Fruit fly (Drosophila melanogaster) whole organism, embryonic: ENCODE measurements around the gene opa.

Experiments
- Ada2b ChIP-seq: fragments of 200-800 bp; sonication (Bioruptor generic); IDR thresholded peaks from 2 replicates; pipeline ENCODE4 v1.3.6; 2022; ENCODE audit warnings: missing biosample characterization, missing genetic modification characterization
- CG1024 ChIP-seq: fragments of 200-800 bp; sonication (Bioruptor generic); IDR thresholded peaks from 2 replicates; pipeline ENCODE4 v1.3.6; 2022; ENCODE audit warnings: missing biosample characterization, missing genetic modification characterization
- CG10274 ChIP-seq: fragments of 200-800 bp; sonication (Bioruptor generic); optimal IDR thresholded peaks from 3 replicates; lab custom pipeline; 2017; ENCODE audit warnings: missing biosample characterization, mild to moderate bottlenecking, missing genetic modification characterization
- CG10462 ChIP-seq: fragments of 200-800 bp; sonication (Bioruptor generic); optimal IDR thresholded peaks from 2 replicates; lab custom pipeline; 2016; ENCODE audit warnings: missing biosample characterization, missing genetic modification characterization
- CG12219 ChIP-seq: fragments of 200-800 bp; sonication (Bioruptor generic); optimal IDR thresholded peaks from 3 replicates; lab custom pipeline; 2018; ENCODE audit warnings: missing biosample characterization, mild to moderate bottlenecking, missing genetic modification characterization
- CG12236 ChIP-seq: fragments of 200-800 bp; sonication (Bioruptor generic); optimal IDR thresholded peaks from 2 replicates; lab custom pipeline; 2016; ENCODE audit warnings: missing biosample characterization, missing genetic modification characterization
- CG14441 ChIP-seq: fragments of 200-800 bp; sonication (Bioruptor generic); IDR thresholded peaks from 2 replicates; pipeline ENCODE4 v1.3.6; 2022; ENCODE audit warnings: missing biosample characterization, missing genetic modification characterization
- CG1602 ChIP-seq: fragments of 200-800 bp; sonication (Bioruptor generic); optimal IDR thresholded peaks from 3 replicates; lab custom pipeline; 2016; ENCODE audit warnings: missing biosample characterization, missing genetic modification characterization
- CG17359 ChIP-seq: fragments of 200-800 bp; sonication (Bioruptor generic); optimal IDR thresholded peaks from 3 replicates; lab custom pipeline; 2018; ENCODE audit warnings: missing biosample characterization, mild to moderate bottlenecking, missing genetic modification characterization, moderate library complexity
- CG17802 ChIP-seq: fragments of 200-800 bp; sonication (Bioruptor generic); optimal IDR thresholded peaks from 2 replicates; lab custom pipeline; 2018; ENCODE audit warnings: missing biosample characterization, mild to moderate bottlenecking, missing genetic modification characterization, moderate library complexity
- CG18599 ChIP-seq: fragments of 200-800 bp; sonication (Bioruptor generic); optimal IDR thresholded peaks from 3 replicates; lab custom pipeline; 2017; ENCODE audit warnings: missing biosample characterization, missing genetic modification characterization, mild to moderate bottlenecking, moderate library complexity, missing genetic modification reagents
- CG30020 ChIP-seq: fragments of 200-800 bp; optimal IDR thresholded peaks from 2 replicates; lab custom pipeline; 2019; ENCODE audit warnings: missing biosample characterization, mild to moderate bottlenecking, missing genetic modification characterization, moderate library complexity
- CG30403 ChIP-seq: fragments of 200-800 bp; sonication (Bioruptor generic); optimal IDR thresholded peaks from 3 replicates; lab custom pipeline; 2016; ENCODE audit warnings: missing biosample characterization, missing genetic modification characterization
- CG31365 ChIP-seq: fragments of 200-800 bp; sonication (Bioruptor generic); optimal IDR thresholded peaks from 2 replicates; lab custom pipeline; 2018; ENCODE audit warnings: missing biosample characterization, mild to moderate bottlenecking, missing genetic modification characterization
- CG3847 ChIP-seq: fragments of 200-800 bp; sonication (Bioruptor generic); IDR thresholded peaks from 2 replicates; pipeline ENCODE4 v1.3.6; 2022; ENCODE audit warnings: missing biosample characterization, missing genetic modification characterization
- CG6175 ChIP-seq: fragments of 200-800 bp; sonication (Bioruptor generic); IDR thresholded peaks from 3 replicates; pipeline ENCODE4 v1.3.6; 2022; ENCODE audit warnings: missing biosample characterization, missing genetic modification characterization
- CG6854 ChIP-seq: fragments of 200-800 bp; sonication (Bioruptor generic); optimal IDR thresholded peaks from 3 replicates; lab custom pipeline; 2017; ENCODE audit warnings: missing biosample characterization, mild to moderate bottlenecking, missing genetic modification characterization
- CG7357 ChIP-seq: fragments of 200-800 bp; sonication (Bioruptor generic); IDR thresholded peaks from 3 replicates; pipeline ENCODE4 v1.3.6; 2022; ENCODE audit warnings: missing biosample characterization, missing genetic modification characterization
- CG9727 ChIP-seq: fragments of 200-800 bp; sonication (Bioruptor generic); optimal IDR thresholded peaks from 3 replicates; lab custom pipeline; 2017; ENCODE audit warnings: missing biosample characterization, mild to moderate bottlenecking, missing genetic modification characterization
- CHES-1-like ChIP-seq: fragments of 200-800 bp; sonication (Bioruptor generic); optimal IDR thresholded peaks from 2 replicates; lab custom pipeline; 2016; ENCODE audit warnings: missing biosample characterization, missing genetic modification characterization
- D19A ChIP-seq: fragments of 200-800 bp; optimal IDR thresholded peaks from 3 replicates; lab custom pipeline; 2019; ENCODE audit warnings: missing biosample characterization, mild to moderate bottlenecking, missing genetic modification characterization, moderate library complexity
- Deaf1 ChIP-seq: fragments of 200-800 bp; optimal IDR thresholded peaks from 3 replicates; lab custom pipeline; 2019; ENCODE audit warnings: missing biosample characterization, mild to moderate bottlenecking, missing genetic modification characterization, moderate library complexity
- E2f1 ChIP-seq: fragments of 200-800 bp; sonication (Bioruptor generic); IDR thresholded peaks from 2 replicates; pipeline ENCODE4 v1.3.6; 2022; ENCODE audit warnings: missing biosample characterization, missing genetic modification characterization
- HLHmδ ChIP-seq: fragments of 200-800 bp; sonication (Bioruptor generic); optimal IDR thresholded peaks from 2 replicates; lab custom pipeline; 2018; ENCODE audit warnings: missing biosample characterization, mild to moderate bottlenecking, missing genetic modification characterization, moderate library complexity
- Hr3 ChIP-seq: fragments of 200-800 bp; sonication (Bioruptor generic); optimal IDR thresholded peaks from 3 replicates; lab custom pipeline; 2016; ENCODE audit warnings: missing biosample characterization, missing genetic modification characterization
- Lpt ChIP-seq: fragments of >200 bp; optimal IDR thresholded peaks from 2 replicates; lab custom pipeline; 2018; ENCODE audit warnings: missing biosample characterization, missing genetic modification characterization
- MESR4 ChIP-seq: fragments of 200-800 bp; sonication (Bioruptor generic); optimal IDR thresholded peaks from 2 replicates; lab custom pipeline; 2018; ENCODE audit warnings: missing biosample characterization, mild to moderate bottlenecking, missing genetic modification characterization, moderate library complexity
- MTF-1 ChIP-seq: fragments of 200-800 bp; sonication (Bioruptor generic); optimal IDR thresholded peaks from 2 replicates; lab custom pipeline; 2018; ENCODE audit warnings: missing biosample characterization, mild to moderate bottlenecking, missing genetic modification characterization, borderline replicate concordance
- Max ChIP-seq: fragments of 200-800 bp; sonication (Bioruptor generic); optimal IDR thresholded peaks from 2 replicates; lab custom pipeline; 2016; ENCODE audit warnings: missing biosample characterization, mild to moderate bottlenecking, missing genetic modification characterization
- Med ChIP-seq: fragments of 200-800 bp; sonication (Bioruptor generic); peaks from one replicate; lab custom pipeline; 2016; ENCODE audit warnings: missing biosample characterization, missing genetic modification characterization, mild to moderate bottlenecking, inconsistent platforms, moderate library complexity
- Neu2 ChIP-seq: fragments of 200-800 bp; sonication (Bioruptor generic); optimal IDR thresholded peaks from 3 replicates; lab custom pipeline; 2016; ENCODE audit warnings: missing biosample characterization, missing genetic modification characterization, borderline replicate concordance
- Optix ChIP-seq: fragments of 200-800 bp; sonication (Bioruptor generic); IDR thresholded peaks from 3 replicates; pipeline ENCODE4 v1.3.6; 2022; ENCODE audit warnings: missing biosample characterization, missing genetic modification characterization
- Scr ChIP-seq: fragments of 200-800 bp; sonication (Bioruptor generic); IDR thresholded peaks from 2 replicates; pipeline ENCODE4 v1.3.6; 2022; ENCODE audit warnings: missing biosample characterization, missing genetic modification characterization; ENCODE audit not compliant: partially characterized antibody
- Side ChIP-seq: fragments of 200-800 bp; sonication (Bioruptor generic); optimal IDR thresholded peaks from 2 replicates; lab custom pipeline; 2016; ENCODE audit warnings: missing biosample characterization, missing genetic modification characterization
- Sox102F ChIP-seq: fragments of 200-800 bp; sonication (Bioruptor generic); optimal IDR thresholded peaks from 2 replicates; lab custom pipeline; 2018; ENCODE audit warnings: missing biosample characterization, mild to moderate bottlenecking, missing genetic modification characterization, moderate library complexity
- Sry-β ChIP-seq: fragments of 200-800 bp; sonication (Bioruptor generic); optimal IDR thresholded peaks from 2 replicates; lab custom pipeline; 2018; ENCODE audit warnings: missing biosample characterization, mild to moderate bottlenecking, missing genetic modification characterization, moderate library complexity
- Trl ChIP-seq, 3 experiments: fragments of >200 bp in 2 of 3; fragments of 200-800 bp in 1 of 3; sonication (Bioruptor generic) in 1 of 3; optimal IDR thresholded peaks; 2 replicates in 1 of 3; 3 replicates in 2 of 3; lab custom pipeline; 2016 to 2017; ENCODE audit warnings: missing biosample characterization in 1 of 3, missing genetic modification characterization in 1 of 3
- Usf ChIP-seq: fragments of 200-800 bp; sonication (Bioruptor generic); optimal IDR thresholded peaks from 2 replicates; lab custom pipeline; 2017; ENCODE audit warnings: missing genotype, missing biosample characterization, missing genetic modification characterization
- bab2 ChIP-seq: fragments of 200-800 bp; sonication (Bioruptor generic); optimal IDR thresholded peaks from 2 replicates; lab custom pipeline; 2016; ENCODE audit warnings: missing biosample characterization, missing genetic modification characterization
- cas ChIP-seq: fragments of 200-800 bp; sonication (Bioruptor generic); IDR thresholded peaks from 2 replicates; pipeline ENCODE4 v1.3.6; 2022; ENCODE audit warnings: missing biosample characterization, missing genetic modification characterization
- croc ChIP-seq: fragments of 200-800 bp; sonication (Bioruptor generic); conservative IDR thresholded peaks from 3 replicates; pipeline ENCODE4 v1.3.6; 2022; ENCODE audit warnings: missing biosample characterization, missing genetic modification characterization
- dysf ChIP-seq: fragments of 200-800 bp; sonication (Bioruptor generic); IDR thresholded peaks from 3 replicates; pipeline ENCODE4 v1.3.6; 2022; ENCODE audit warnings: missing biosample characterization, missing genetic modification characterization
- gem ChIP-seq: fragments of 200-800 bp; sonication (Bioruptor generic); optimal IDR thresholded peaks from 2 replicates; lab custom pipeline; 2019; ENCODE audit warnings: missing biosample characterization, mild to moderate bottlenecking, missing genetic modification characterization, moderate library complexity
- ham ChIP-seq: fragments of 200-800 bp; sonication (Bioruptor generic); IDR thresholded peaks from 2 replicates; pipeline ENCODE4 v1.3.6; 2022; ENCODE audit warnings: missing biosample characterization, missing genetic modification characterization
- luna ChIP-seq: fragments of 200-800 bp; sonication (Bioruptor generic); optimal IDR thresholded peaks from 2 replicates; lab custom pipeline; 2016; ENCODE audit warnings: missing biosample characterization, missing genetic modification characterization
- p53 ChIP-seq: fragments of 200-800 bp; sonication (Bioruptor generic); optimal IDR thresholded peaks from 2 replicates; lab custom pipeline; 2016; ENCODE audit warnings: missing biosample characterization, missing genetic modification characterization
- pan ChIP-seq, 4 experiments: fragments of >200 bp in 3 of 4; fragments of 200-800 bp in 1 of 4; sonication (Bioruptor generic) in 1 of 4; optimal IDR thresholded peaks in 3 of 4; IDR thresholded peaks in 1 of 4; 2 replicates each; pipeline versions ENCODE4 v1.3.6 to Lab custom; 2017 to 2022; ENCODE audit warnings: missing biosample characterization in 2 of 4, missing genetic modification characterization in 2 of 4, mixed read lengths in 1 of 4
- slou ChIP-seq: fragments of 200-800 bp; sonication (Bioruptor generic); optimal IDR thresholded peaks from 3 replicates; lab custom pipeline; 2016; ENCODE audit warnings: missing biosample characterization, missing genetic modification characterization
- stc ChIP-seq: fragments of 200-800 bp; sonication (Bioruptor generic); IDR thresholded peaks from 2 replicates; pipeline ENCODE4 v1.3.6; 2022; ENCODE audit warnings: missing biosample characterization, missing genetic modification characterization
- tgo ChIP-seq: fragments of 200-800 bp; sonication (Bioruptor generic); IDR thresholded peaks from 3 replicates; pipeline ENCODE4 v1.3.6; 2022; ENCODE audit warnings: missing biosample characterization, missing genetic modification characterization
- tio ChIP-seq: fragments of 200-800 bp; sonication (Bioruptor generic); optimal IDR thresholded peaks from 2 replicates; lab custom pipeline; 2017; ENCODE audit warnings: missing biosample characterization, missing genetic modification characterization, inconsistent platforms

Gene opa

DNA sequence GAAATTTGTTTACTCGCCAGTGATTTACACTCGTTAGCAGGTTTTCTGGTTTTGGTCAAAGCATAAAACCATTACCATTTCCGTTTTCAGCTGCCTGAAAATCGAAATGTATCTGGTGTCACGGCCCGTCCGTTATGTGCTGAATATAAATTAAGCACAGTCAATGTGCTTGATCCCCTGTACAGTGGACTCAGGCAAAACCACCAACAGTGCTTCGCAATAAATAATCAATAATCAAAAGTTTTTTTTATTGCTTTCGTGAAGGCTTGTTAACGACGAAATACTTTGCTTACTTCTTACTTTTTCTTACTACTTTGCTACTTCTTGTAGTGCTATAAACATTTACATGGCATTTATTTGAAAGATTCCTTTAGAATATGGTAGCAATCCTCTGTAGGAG is 60.6 kb downstream of the opa start (continued):
- TF ChIP-seq Sry-β (GFP tag; lab: Kevin White, UChicago) = no peak
- TF ChIP-seq Sox102F (GFP tag; lab: Kevin White, UChicago) = no peak
- peak; percentile 25 for TF ChIP-seq gem (tag; lab: Kevin White, UChicago)
- no peak for TF ChIP-seq D19A
- no peak for TF ChIP-seq HLHmδ (GFP tag; lab: Kevin White, UChicago)
- no peak for TF ChIP-seq CG17802 (tag; lab: Kevin White, UChicago)
- TF ChIP-seq dysf = peak; percentile 32; the same call in 1 of the 3 replicates
- no peak for TF ChIP-seq tgo (GFP tag; lab: Robert Waterston, UW)
- no peak for TF ChIP-seq Optix
- no peak for TF ChIP-seq E2f1 (GFP tag; lab: Robert Waterston, UW)
- no peak for TF ChIP-seq CHES-1-like
- peak; percentile 67 for TF ChIP-seq Med (GFP tag; lab: Kevin White, UChicago)
- TF ChIP-seq CG10274 = no peak
- no peak for TF ChIP-seq CG18599 (GFP tag; lab: Kevin White, UChicago)
- no peak for TF ChIP-seq CG17359 (tag; lab: Kevin White, UChicago)
- TF ChIP-seq CG1602 = no peak
- TF ChIP-seq Deaf1 (tag; lab: Kevin White, UChicago) = no peak
- no peak for TF ChIP-seq Scr (GFP tag; lab: Robert Waterston, UW)
- TF ChIP-seq CG6175 = no peak
- no peak for TF ChIP-seq cas
- TF ChIP-seq Max (GFP tag; lab: Kevin White, UChicago) = no peak
- TF ChIP-seq Side (GFP tag; lab: Kevin White, UChicago) = no peak
- TF ChIP-seq bab2 (GFP tag; lab: Kevin White, UChicago) = no peak
- no peak for TF ChIP-seq CG12219
- no peak for TF ChIP-seq Usf (GFP tag; lab: Kevin White, UChicago)
- no peak for TF ChIP-seq stc
- TF ChIP-seq croc (GFP tag; lab: Robert Waterston, UW) = no peak
- no peak for TF ChIP-seq slou (GFP tag; lab: Kevin White, UChicago)
- TF ChIP-seq pan (optimal IDR thresholded peaks at IDR 0.05; lab: Kevin White, UChicago) = no peak
- no peak for TF ChIP-seq pan (GFP tag; optimal IDR thresholded peaks at IDR 0.05 in 1 of 2, IDR thresholded peaks at IDR 0.05 in 1 of 2)
- peak; percentile 12 for TF ChIP-seq CG30403 (GFP tag; lab: Kevin White, UChicago)
- TF ChIP-seq CG14441 (GFP tag; lab: Robert Waterston, UW) = no peak
- no peak for TF ChIP-seq CG7357 (GFP tag; lab: Robert Waterston, UW)
- TF ChIP-seq luna (GFP tag; lab: Kevin White, UChicago) = no peak
- no peak for TF ChIP-seq ham
- no peak for TF ChIP-seq Neu2 (GFP tag; lab: Kevin White, UChicago)
- TF ChIP-seq CG10462 (GFP tag; lab: Kevin White, UChicago) = no peak
- TF ChIP-seq Trl (optimal IDR thresholded peaks at IDR 0.05; lab: Kevin White, UChicago) = no peak
- TF ChIP-seq Trl (GFP tag; optimal IDR thresholded peaks at IDR 0.05; lab: Kevin White, UChicago) = no peak
- no peak for TF ChIP-seq Lpt (GFP tag; lab: Kevin White, UChicago)
- TF ChIP-seq CG6854 (GFP tag; lab: Kevin White, UChicago) = no peak
- no peak for TF ChIP-seq p53 (GFP tag; lab: Kevin White, UChicago)
- TF ChIP-seq Hr3 = no peak
- peak; percentile 8 for TF ChIP-seq tio
- no peak for TF ChIP-seq CG31365 (tag; lab: Kevin White, UChicago)
- TF ChIP-seq MESR4 = no peak
- TF ChIP-seq CG3847 = no peak
- TF ChIP-seq CG1024 = no peak
- TF ChIP-seq CG12236 = no peak
- TF ChIP-seq Ada2b (GFP tag; lab: Robert Waterston, UW) = no peak
- TF ChIP-seq MTF-1 (GFP tag; lab: Kevin White, UChicago) = no peak
- TF ChIP-seq CG9727 (GFP tag; lab: Kevin White, UChicago) = peak; percentile 16
- TF ChIP-seq CG30020 (tag; lab: Kevin White, UChicago) = no peak
